Worm (Caenorhabditis elegans): ENCODE measurements around the gene col-117.

The col-117 gene

ce11 chrIV:8794895-8795665, 28.9 kb downstream of the col-117 start (continued):
- TF ChIP-seq sox-4 (tag; optimal IDR thresholded peaks at IDR 0.05), result no peak
- TF ChIP-seq aly-2 (tag; optimal IDR thresholded peaks at IDR 0.05), result no peak
- peak in 2 of 6 experiments; percentile 10 to 53 for TF ChIP-seq elt-3 (tag; optimal IDR thresholded peaks at IDR 0.05)
- TF ChIP-seq fkh-8 (tag; optimal IDR thresholded peaks at IDR 0.05), result peak; percentile 55
- TF ChIP-seq nhr-12 (tag; optimal IDR thresholded peaks at IDR 0.05), result no peak
- TF ChIP-seq unc-98 (GFP tag; IDR thresholded peaks at IDR 0.05), result no peak
- TF ChIP-seq ceh-88 (GFP tag; IDR thresholded peaks at IDR 0.05), result no peak
- no peak for TF ChIP-seq vab-15 (tag; optimal IDR thresholded peaks at IDR 0.05)
- peak; percentile 65 for TF ChIP-seq nhr-20 (tag; optimal IDR thresholded peaks at IDR 0.05)
- TF ChIP-seq nhr-11 (tag; optimal IDR thresholded peaks at IDR 0.05), result no peak
- TF ChIP-seq sup-37 (GFP tag; optimal IDR thresholded peaks at IDR 0.05), result no peak
- TF ChIP-seq isw-1 (GFP tag; IDR thresholded peaks at IDR 0.05), result peak; percentile 11; the same call in 1 of the 2 replicates
- peak in 1 of 2 experiments; percentile 24 for TF ChIP-seq ztf-11 (tag; optimal IDR thresholded peaks at IDR 0.05)
- TF ChIP-seq nhr-90 (tag; optimal IDR thresholded peaks at IDR 0.05; ENCODE audit: poor library complexity), result peak; percentile 46
- TF ChIP-seq unc-62 (GFP tag; optimal IDR thresholded peaks at IDR 0.05), result no peak
- peak; percentile 13 for TF ChIP-seq xbp-1 (tag; optimal IDR thresholded peaks at IDR 0.05)
- TF ChIP-seq F16B12.6 (tag; optimal IDR thresholded peaks at IDR 0.05), result no peak
- TF ChIP-seq ceh-82 (tag; optimal IDR thresholded peaks at IDR 0.05), result peak in 2 of 3 experiments; percentile 11 to 50
- no peak for TF ChIP-seq alr-1 (tag; optimal IDR thresholded peaks at IDR 0.05; ENCODE audit: borderline replicate concordance)
- peak; percentile 21 for TF ChIP-seq snpc-4 (tag; optimal IDR thresholded peaks at IDR 0.05)
- TF ChIP-seq snu-23 (GFP tag; optimal IDR thresholded peaks at IDR 0.05), result peak; percentile 59
- peak; percentile 99 for TF ChIP-seq lin-14 (GFP tag; optimal IDR thresholded peaks at IDR 0.05)
- TF ChIP-seq mdl-1 (tag; optimal IDR thresholded peaks at IDR 0.05), result peak in 1 of 2 experiments; percentile 57
- peak in 1 of 2 experiments; percentile 43 for TF ChIP-seq efl-1 (optimal IDR thresholded peaks at IDR 0.05)
- TF ChIP-seq efl-1 (GFP tag; optimal IDR thresholded peaks at IDR 0.05 in 1 of 2), result peak in 1 of 2 experiments; percentile 85
- TF ChIP-seq nhr-19 (GFP tag; conservative IDR thresholded peaks at IDR 0.05), result peak; percentile 28
- TF ChIP-seq elt-2 (tag; optimal IDR thresholded peaks at IDR 0.05), result peak; percentile 16
- peak; percentile 72 for TF ChIP-seq fkh-10 (GFP tag; optimal IDR thresholded peaks at IDR 0.05)
- TF ChIP-seq aha-1 (tag; optimal IDR thresholded peaks at IDR 0.05), result no peak
- peak; percentile 59 for TF ChIP-seq tbx-2 (tag; optimal IDR thresholded peaks at IDR 0.05)
- peak; percentile 50 for TF ChIP-seq jun-1 (tag; optimal IDR thresholded peaks at IDR 0.05)
- TF ChIP-seq lsy-2 (tag; optimal IDR thresholded peaks at IDR 0.05), result peak; percentile 20 to 53
- TF ChIP-seq nhr-85 (tag), result peak; percentile 92
- TF ChIP-seq mep-1 (tag; optimal IDR thresholded peaks at IDR 0.05), result peak; percentile 38

DNA sequence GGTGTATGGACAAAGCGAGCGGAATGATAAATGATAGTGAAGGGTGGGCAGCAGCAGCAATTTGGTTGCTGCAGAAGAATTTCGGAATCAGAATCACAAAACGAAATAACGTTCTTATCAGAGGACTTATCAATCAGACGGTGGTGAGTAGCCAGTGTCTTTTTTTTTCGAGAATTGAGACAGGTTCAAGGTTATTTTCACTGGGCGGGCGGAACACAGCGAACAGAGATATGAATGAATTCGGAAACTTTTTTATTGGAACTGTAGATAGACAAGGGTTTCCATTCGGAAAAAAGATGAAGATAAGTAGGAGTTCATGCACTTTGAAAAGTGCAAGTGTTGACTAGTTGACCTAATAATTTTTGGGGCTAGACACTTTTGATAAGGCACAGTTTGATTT, 30.8 kb downstream of the col-117 start:
- TF ChIP-seq efl-1 (optimal IDR thresholded peaks at IDR 0.05) (no peak), efl-1 (GFP tag; optimal IDR thresholded peaks at IDR 0.05 in 1 of 2) (peak in 1 of 2 experiments; percentile 17), blmp-1 (tag; optimal IDR thresholded peaks at IDR 0.05) (peak; percentile 71), ceh-90 (tag; optimal IDR thresholded peaks at IDR 0.05) (no peak), lin-14 (GFP tag; optimal IDR thresholded peaks at IDR 0.05) (peak; percentile 56), snpc-4 (tag; optimal IDR thresholded peaks at IDR 0.05) (no peak), elt-3 (tag; optimal IDR thresholded peaks at IDR 0.05) (peak in 4 of 6 experiments; percentile 36 to 87 (median 82)), nhr-76 (tag; optimal IDR thresholded peaks at IDR 0.05) (no peak)

- no peak for TF ChIP-seq Y116A8C.19 (tag; optimal IDR thresholded peaks at IDR 0.05; ENCODE audit: borderline replicate concordance)
- TF ChIP-seq efl-3 (GFP tag; optimal IDR thresholded peaks at IDR 0.05), result no peak
- TF ChIP-seq unc-86 (tag; optimal IDR thresholded peaks at IDR 0.05), result no peak
- no peak for TF ChIP-seq hlh-17 (GFP tag; optimal IDR thresholded peaks at IDR 0.05; ENCODE audit: borderline replicate concordance)
- TF ChIP-seq lin-35 (GFP tag; optimal IDR thresholded peaks at IDR 0.05), result no peak
- TF ChIP-seq pax-3 (tag; optimal IDR thresholded peaks at IDR 0.05), result no peak
- TF ChIP-seq ces-1 (GFP tag; optimal IDR thresholded peaks at IDR 0.05), result no peak
- no peak for TF ChIP-seq nhr-77 (tag; optimal IDR thresholded peaks at IDR 0.05)
- no peak for TF ChIP-seq C16A3.4 (tag; optimal IDR thresholded peaks at IDR 0.05)
- TF ChIP-seq nhr-12 (tag; optimal IDR thresholded peaks at IDR 0.05), result no peak
- no peak for TF ChIP-seq nhr-47 (tag; optimal IDR thresholded peaks at IDR 0.05)
These were observed 31.2 kb downstream of the col-117 start, which contains the start of gene C33D9.3 for ce11 chrIV:8792808-8793207. C33D9.3 (minus strand) TSS chrIV:8792908.

All from whole organism, L1 larva.